Worm (Caenorhabditis elegans) whole organism, L4 larva: ENCODE data around the gene Y82E9BR.22.

Experiments used
- ZK337.2 ChIP-seq: fragments of 200-800 bp; sonication (Bioruptor generic); IDR thresholded peaks from 2 replicates; pipeline ENCODE4 v1.3.6; 2022; ENCODE audit warnings: missing genetic modification reagents, missing genetic modification characterization, missing compliant biosample characterization
- ama-1 ChIP-seq: fragments of 150-350 bp; optimal IDR thresholded peaks from 2 replicates; lab custom pipeline; 2014; ENCODE audit warnings: inconsistent platforms, mixed read lengths
- daf-8 ChIP-seq: fragments of 200-800 bp; sonication (Bioruptor generic); IDR thresholded peaks from 2 replicates; pipeline ENCODE4 v1.3.6; 2022; ENCODE audit warnings: missing genetic modification characterization, missing compliant biosample characterization
- dpl-1 ChIP-seq: fragments of 150-350 bp; optimal IDR thresholded peaks from 2 replicates; lab custom pipeline; 2014; ENCODE audit warnings: missing biosample characterization, missing genetic modification reagents, missing genetic modification characterization
- hlh-11 ChIP-seq: fragments of 200-800 bp; sonication (Bioruptor generic); optimal IDR thresholded peaks from 2 replicates; lab custom pipeline; 2018; ENCODE audit warnings: mild to moderate bottlenecking, missing genetic modification characterization, missing compliant biosample characterization
- nhr-77 ChIP-seq: fragments of 150-350 bp; optimal IDR thresholded peaks from 2 replicates; lab custom pipeline; 2014; ENCODE audit warnings: missing biosample characterization, missing genetic modification characterization
- zag-1 ChIP-seq: fragments of 150-350 bp; optimal IDR thresholded peaks from 2 replicates; lab custom pipeline; 2014; ENCODE audit warnings: missing biosample characterization, missing genetic modification characterization

- no peak for TF ChIP-seq nhr-77 (tag; lab: Kevin White, UChicago)
- TF ChIP-seq daf-8 (GFP tag; lab: Robert Waterston, UW) = no peak
- no peak for TF ChIP-seq ama-1 (lab: Kevin White, UChicago)
- TF ChIP-seq zag-1 (tag; lab: Kevin White, UChicago) = no peak
- no peak for TF ChIP-seq ZK337.2 (GFP tag; lab: Robert Waterston, UW)
- TF ChIP-seq dpl-1 (GFP tag; lab: Kevin White, UChicago) = no peak
- TF ChIP-seq hlh-11 (tag; lab: Kevin White, UChicago) = no peak
Observed at ce11 chrIII:1383483-1383882, 25.6 kb downstream of the Y82E9BR.22 start.
